Fruit fly (Drosophila melanogaster) S2 (cell line): ENCODE data around the gene sif.

Experiments used
- CG8478 ChIP-seq: fragments of >200 bp; optimal IDR thresholded peaks from 2 replicates; lab custom pipeline; 2018
- CTCF ChIP-seq, 2 experiments: fragments of >200 bp; optimal IDR thresholded peaks; 2 replicates each; lab custom pipeline; 2018

dm6 chr3L:5753605-5754365 is 96.1 kb downstream of the sif start:
- no peak for TF ChIP-seq CG8478 (lab: Kevin White, UChicago)
- TF ChIP-seq CTCF (optimal IDR thresholded peaks at IDR 0.05; lab: Kevin White, UChicago): no peak
